Fruit fly (Drosophila melanogaster): ENCODE results near the gene CG3345.

DNA sequence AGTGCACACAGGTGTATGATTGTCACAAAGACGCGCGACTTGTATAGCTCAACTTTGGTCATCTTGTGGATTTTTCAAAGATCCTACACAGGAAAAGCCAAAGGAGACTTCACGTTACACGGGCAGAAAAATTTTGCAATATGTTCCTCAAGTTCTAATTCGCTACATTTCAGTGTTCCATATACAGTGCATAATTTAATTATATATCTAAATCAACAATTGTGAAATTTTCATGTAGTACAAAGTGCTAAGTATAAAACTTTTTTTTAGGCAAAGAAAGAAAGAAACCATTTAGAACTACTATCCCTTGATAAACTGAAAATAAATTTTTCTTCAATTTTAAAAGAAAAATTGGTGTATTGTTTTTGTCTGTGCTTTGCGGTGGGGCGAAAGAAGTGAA lies 22.1 kb downstream of the CG3345 start:
- TF ChIP-seq E2f1 (GFP tag; IDR thresholded peaks at IDR 0.05) (no peak), psq (GFP tag; optimal IDR thresholded peaks at IDR 0.05) (no peak), CG7963 (GFP tag; IDR thresholded peaks at IDR 0.05; ENCODE audit: partially characterized antibody) (no peak), scrt (GFP tag; optimal IDR thresholded peaks at IDR 0.05) (no peak)
